Worm (Caenorhabditis elegans) whole organism, L4 larva: ENCODE data around the gene C54F6.20.
A peak's percentile ranks its signal among the peaks of the same experiment; 100 is the strongest.

Experiments
- F26F4.8 ChIP-seq: fragments of 200-800 bp; sonication (Bioruptor generic); conservative IDR thresholded peaks from 2 replicates; pipeline ENCODE4 v1.3.6; 2022; ENCODE audit warnings: missing genetic modification characterization, missing compliant biosample characterization
- T20F7.1 ChIP-seq: fragments of 200-800 bp; sonication (Bioruptor generic); optimal IDR thresholded peaks from 2 replicates; lab custom pipeline; 2018; ENCODE audit warnings: mild to moderate bottlenecking, missing genetic modification characterization, missing compliant biosample characterization
- Y48G9A.11 ChIP-seq: fragments of 200-800 bp; sonication (Bioruptor generic); IDR thresholded peaks from 2 replicates; pipeline ENCODE4 v1.3.6; 2022; ENCODE audit warnings: missing genetic modification reagents, missing genetic modification characterization, missing compliant biosample characterization
- aha-1 ChIP-seq: fragments of 150-350 bp; peaks from one replicate; lab custom pipeline; 2014; ENCODE audit warnings: missing biosample characterization, missing genetic modification characterization
- aly-2 ChIP-seq: sonication (generic microtip); optimal IDR thresholded peaks from 2 replicates; lab custom pipeline; 2018; ENCODE audit warnings: missing biosample characterization, missing genetic modification characterization
- ama-1 ChIP-seq: fragments of 150-350 bp; optimal IDR thresholded peaks from 2 replicates; lab custom pipeline; 2014; ENCODE audit warnings: inconsistent platforms, mixed read lengths
- ceh-20 ChIP-seq: fragments of 200-800 bp; sonication (Bioruptor generic); IDR thresholded peaks from 2 replicates; pipeline ENCODE4 v1.3.6; 2022; ENCODE audit warnings: missing genetic modification reagents, missing genetic modification characterization, missing compliant biosample characterization
- ceh-44 ChIP-seq: fragments of 200-800 bp; sonication (Bioruptor generic); IDR thresholded peaks from 2 replicates; pipeline ENCODE4 v1.3.6; 2022; ENCODE audit warnings: missing genetic modification reagents, missing genetic modification characterization, missing compliant biosample characterization
- daf-8 ChIP-seq: fragments of 200-800 bp; sonication (Bioruptor generic); IDR thresholded peaks from 2 replicates; pipeline ENCODE4 v1.3.6; 2022; ENCODE audit warnings: missing genetic modification characterization, missing compliant biosample characterization
- dmd-8 ChIP-seq: fragments of 200-800 bp; sonication (Bioruptor generic); IDR thresholded peaks from 2 replicates; pipeline ENCODE4 v1.3.6; 2022; ENCODE audit warnings: missing genetic modification characterization, missing compliant biosample characterization
- duxl-1 ChIP-seq: sonication (generic microtip); optimal IDR thresholded peaks from 2 replicates; lab custom pipeline; 2016; ENCODE audit warnings: mild to moderate bottlenecking, missing genetic modification characterization, moderate library complexity, missing compliant biosample characterization; ENCODE audit not compliant: poor library complexity
- fos-1 ChIP-seq: fragments of 150-350 bp; optimal IDR thresholded peaks from 2 replicates; lab custom pipeline; 2014; ENCODE audit warnings: missing biosample characterization, missing genetic modification characterization
- hlh-11 ChIP-seq: fragments of 200-800 bp; sonication (Bioruptor generic); optimal IDR thresholded peaks from 2 replicates; lab custom pipeline; 2018; ENCODE audit warnings: mild to moderate bottlenecking, missing genetic modification characterization, missing compliant biosample characterization
- jun-1 ChIP-seq: fragments of 150-350 bp; optimal IDR thresholded peaks from 2 replicates; lab custom pipeline; 2014; ENCODE audit warnings: missing biosample characterization, missing genetic modification reagents, missing genetic modification characterization
- lin-15B ChIP-seq: fragments of 150-350 bp; sonication (generic microtip); optimal IDR thresholded peaks from 3 replicates; lab custom pipeline; 2014; ENCODE audit warnings: missing biosample characterization, missing genetic modification characterization
- lin-38 ChIP-seq: fragments of 200-800 bp; sonication (Bioruptor generic); IDR thresholded peaks from 2 replicates; pipeline ENCODE4 v1.3.6; 2022; ENCODE audit warnings: missing genetic modification reagents, missing genetic modification characterization, missing compliant biosample characterization
- mdl-1 ChIP-seq, 2 experiments: fragments of 150-350 bp in 1 of 2; sonication (generic microtip) in 1 of 2; optimal IDR thresholded peaks; 2 replicates each; lab custom pipeline; 2014 to 2017; ENCODE audit warnings: missing biosample characterization in 2 of 2, missing genetic modification characterization in 2 of 2
- mep-1 ChIP-seq: fragments of 150-350 bp; sonication (generic microtip); optimal IDR thresholded peaks from 3 replicates; lab custom pipeline; 2014; ENCODE audit warnings: missing biosample characterization, missing genetic modification characterization
- mxl-2 ChIP-seq: fragments of 200-800 bp; sonication (Bioruptor generic); conservative IDR thresholded peaks from 2 replicates; pipeline ENCODE4 v1.3.6; 2022; ENCODE audit warnings: missing genetic modification reagents, missing genetic modification characterization, missing compliant biosample characterization
- nhr-11 ChIP-seq: fragments of 150-350 bp; optimal IDR thresholded peaks from 2 replicates; lab custom pipeline; 2014; ENCODE audit warnings: missing biosample characterization, missing genetic modification characterization
- nhr-111 ChIP-seq: fragments of 200-800 bp; sonication (Bioruptor generic); optimal IDR thresholded peaks from 2 replicates; lab custom pipeline; 2018; ENCODE audit warnings: mild to moderate bottlenecking, missing genetic modification characterization, missing compliant biosample characterization
- nhr-25 ChIP-seq: sonication (generic microtip); optimal IDR thresholded peaks from 2 replicates; lab custom pipeline; 2017; ENCODE audit warnings: missing genetic modification characterization, mild to moderate bottlenecking, missing compliant biosample characterization, antibody characterized with exemption, moderate library complexity, borderline replicate concordance; ENCODE audit not compliant: insufficient read depth
- nhr-42 ChIP-seq: fragments of 200-800 bp; sonication (Bioruptor generic); IDR thresholded peaks from 2 replicates; pipeline ENCODE4 v1.3.6; 2022; ENCODE audit warnings: missing genetic modification characterization, missing compliant biosample characterization
- nhr-76 ChIP-seq: fragments of 150-350 bp; optimal IDR thresholded peaks from 2 replicates; lab custom pipeline; 2014; ENCODE audit warnings: missing biosample characterization, missing genetic modification characterization
- nhr-77 ChIP-seq: fragments of 150-350 bp; optimal IDR thresholded peaks from 2 replicates; lab custom pipeline; 2014; ENCODE audit warnings: missing biosample characterization, missing genetic modification characterization
- skn-1 ChIP-seq: fragments of 150-350 bp; optimal IDR thresholded peaks from 2 replicates; lab custom pipeline; 2014; ENCODE audit warnings: missing biosample characterization, missing genetic modification characterization
- snpc-1.2 ChIP-seq: fragments of 200-800 bp; sonication (Bioruptor generic); IDR thresholded peaks from 2 replicates; pipeline ENCODE4 v1.3.6; 2022; ENCODE audit warnings: missing genetic modification reagents, missing genetic modification characterization, missing compliant biosample characterization
- snpc-4 ChIP-seq: fragments of 150-350 bp; optimal IDR thresholded peaks from 2 replicates; lab custom pipeline; 2014; ENCODE audit warnings: missing biosample characterization, missing genetic modification characterization
- spr-1 ChIP-seq: sonication (generic microtip); optimal IDR thresholded peaks from 2 replicates; lab custom pipeline; 2016; ENCODE audit warnings: mild to moderate bottlenecking, missing genetic modification characterization, missing compliant biosample characterization
- unc-130 ChIP-seq: sonication (generic microtip); optimal IDR thresholded peaks from 2 replicates; lab custom pipeline; 2016; ENCODE audit warnings: missing genetic modification reagents, missing genetic modification characterization, missing compliant biosample characterization
- unc-62 ChIP-seq, 3 experiments: fragments of 150-350 bp in 1 of 3; sonication (generic microtip); optimal IDR thresholded peaks in 2 of 3; peaks in 1 of 3; 1 replicate in 1 of 3; 2 replicates in 2 of 3; lab custom pipeline; 2014 to 2017; ENCODE audit warnings: missing biosample characterization in 3 of 3, missing genetic modification characterization in 3 of 3, missing genetic modification reagents in 3 of 3, missing genotype in 1 of 3
- ztf-11 ChIP-seq: fragments of 150-350 bp; optimal IDR thresholded peaks from 2 replicates; lab custom pipeline; 2014; ENCODE audit warnings: missing biosample characterization, missing genetic modification characterization

Gene C54F6.20

ce11 chrV:7553873-7554362 is 29.4 kb downstream of the C54F6.20 start, which contains the start of gene ttr-10:
TSS of gene ttr-10 (minus strand) at chrV:7553923.
- TF ChIP-seq aha-1 (tag; lab: Kevin White, UChicago), result peak; percentile 1
- no peak for TF ChIP-seq skn-1
- TF ChIP-seq unc-130 (GFP tag; lab: Kevin White, UChicago), result no peak
- TF ChIP-seq unc-62 (GFP tag; optimal IDR thresholded peaks at IDR 0.05 in 1 of 2; lab: Kevin White, UChicago), result peak in 1 of 2 experiments; percentile 95
- no peak for TF ChIP-seq unc-62 (tag; optimal IDR thresholded peaks at IDR 0.05; lab: Kevin White, UChicago)
- no peak for TF ChIP-seq lin-38 (GFP tag; lab: Robert Waterston, UW)
- TF ChIP-seq ceh-20 (GFP tag; lab: Robert Waterston, UW), result no peak
- no peak for TF ChIP-seq spr-1 (tag; lab: Kevin White, UChicago)
- TF ChIP-seq, all 104 proteins: peak for 2

- TF ChIP-seq hlh-11 (tag; lab: Kevin White, UChicago) (no peak), ama-1 (lab: Kevin White, UChicago) (no peak), ceh-44 (GFP tag; lab: Robert Waterston, UW) (no peak), unc-62 (GFP tag; optimal IDR thresholded peaks at IDR 0.05 in 1 of 2; lab: Kevin White, UChicago) (peak in 1 of 2 experiments; percentile 34), unc-62 (tag; optimal IDR thresholded peaks at IDR 0.05; lab: Kevin White, UChicago) (no peak), mep-1 (tag; lab: Kevin White, UChicago) (no peak)
These were observed 31.3 kb downstream of the C54F6.20 start for ce11 chrV:7555875-7556274.

DNA sequence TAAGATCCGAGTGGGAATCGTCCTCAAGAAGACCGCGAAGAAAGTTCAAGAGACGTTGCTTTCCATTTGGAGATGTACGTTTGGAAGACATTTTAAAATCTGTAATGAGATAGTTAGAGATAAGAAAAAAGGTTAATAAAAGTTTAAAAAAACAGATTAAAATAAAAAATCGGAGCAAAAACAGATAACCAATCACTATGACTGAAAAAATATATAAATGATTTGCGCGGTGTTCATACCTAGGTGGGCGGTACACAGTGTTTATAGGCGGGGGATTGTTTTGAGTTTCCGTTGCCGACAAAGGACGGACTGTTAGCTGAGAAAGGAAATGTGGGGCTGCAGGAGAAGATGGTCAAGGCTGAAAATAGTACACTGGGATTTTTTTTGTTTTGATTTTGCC is 34.1 kb downstream of the C54F6.20 start, which contains the start of gene ets-7:
ets-7 (minus strand) TSS at position 101 of the 400 bp plus-strand sequence.
- TF ChIP-seq aly-2 (no peak), dmd-8 (GFP tag; lab: Robert Waterston, UW) (no peak), nhr-111 (GFP tag; lab: Kevin White, UChicago) (no peak), Y48G9A.11 (GFP tag; lab: Robert Waterston, UW) (no peak), ztf-11 (tag; lab: Kevin White, UChicago) (no peak), ama-1 (lab: Kevin White, UChicago) (no peak), nhr-25 (tag; lab: Kevin White, UChicago) (no peak), jun-1 (tag; lab: Kevin White, UChicago) (no peak), snpc-1.2 (no peak), lin-15B (tag; lab: Kevin White, UChicago) (no peak), nhr-11 (tag; lab: Kevin White, UChicago) (no peak), nhr-77 (tag; lab: Kevin White, UChicago) (no peak), daf-8 (no peak)

DNA sequence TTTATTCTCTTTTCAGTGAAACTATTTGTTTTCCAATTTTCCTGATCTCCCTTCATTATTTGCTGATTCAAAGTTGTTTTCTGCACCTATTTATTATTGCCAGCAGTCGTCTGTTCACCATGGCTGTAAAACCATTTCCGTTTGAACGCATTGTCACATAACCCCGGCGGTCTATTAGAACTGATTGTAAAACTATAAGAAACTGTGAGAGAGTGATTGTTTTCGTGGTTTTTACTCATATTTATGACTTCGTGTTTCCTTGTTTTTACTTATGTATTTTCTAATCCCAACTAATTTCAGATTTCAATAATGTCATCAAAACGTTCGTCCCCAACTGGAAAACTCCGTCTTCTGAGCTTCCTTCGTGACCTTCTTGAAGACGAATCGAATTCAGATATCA is 38.4 kb downstream of the C54F6.20 start, which contains the start of gene F19F10.1:
F19F10.1 (plus strand) TSS at position 301 of the 400 bp plus-strand sequence.
- TF ChIP-seq mdl-1 (tag; optimal IDR thresholded peaks at IDR 0.05; lab: Kevin White, UChicago) (no peak), nhr-42 (GFP tag; lab: Robert Waterston, UW) (no peak), nhr-76 (tag; lab: Kevin White, UChicago) (no peak), snpc-4 (no peak), duxl-1 (tag; lab: Kevin White, UChicago) (no peak), F26F4.8 (GFP tag; lab: Robert Waterston, UW) (no peak), spr-1 (tag; lab: Kevin White, UChicago) (no peak), daf-8 (no peak)

- TF ChIP-seq fos-1 (tag; lab: Kevin White, UChicago), result no peak
- TF ChIP-seq mxl-2, result no peak
- TF ChIP-seq lin-15B (tag; lab: Kevin White, UChicago), result no peak
- no peak for TF ChIP-seq T20F7.1
These were observed 45.7 kb downstream of the C54F6.20 start, which contains the start of gene clec-212 for ce11 chrV:7570290-7570689. TSS of gene clec-212 (minus strand) at chrV:7570390.
